Fruit fly (Drosophila melanogaster): ENCODE measurements around the gene CG42710.

dm6 chr2L:8734304-8734703 is 48.0 kb downstream of the CG42710 start:
- TF ChIP-seq CG8478 (optimal IDR thresholded peaks at IDR 0.05) (no peak), psq (optimal IDR thresholded peaks at IDR 0.05) (no peak), pan (optimal IDR thresholded peaks at IDR 0.05) (no peak), EcR (GFP tag; optimal IDR thresholded peaks at IDR 0.05) (no peak), Dll (optimal IDR thresholded peaks at IDR 0.05) (no peak)
